Fruit fly (Drosophila melanogaster): ENCODE data around the gene CG10366.

CG10366 gene

dm6 chr2L:19579995-19580578 lies 3.9 kb upstream of the CG10366 start, which contains the start of gene Pmvk (continued):
- TF ChIP-seq tx (GFP tag; optimal IDR thresholded peaks at IDR 0.05) = no peak
- peak; percentile 1 for TF ChIP-seq kah (GFP tag; optimal IDR thresholded peaks at IDR 0.05)
- no peak for TF ChIP-seq ftz-f1 (GFP tag; optimal IDR thresholded peaks at IDR 0.05)
- TF ChIP-seq HLH4C (GFP tag; IDR thresholded peaks at IDR 0.05; ENCODE audit: partially characterized antibody) = peak; percentile 97

dm6 chr2L:19582185-19582584 lies 1.9 kb upstream of the CG10366 start, which contains the start of gene Hakai:
Gene Hakai (minus strand): TSS chr2L:19582474.
- TF ChIP-seq onecut (GFP tag; IDR thresholded peaks at IDR 0.05) (peak; percentile 41; the same call in 1 of the 2 replicates), Dek (tag; optimal IDR thresholded peaks at IDR 0.05) (no peak), CG10147 (GFP tag; optimal IDR thresholded peaks at IDR 0.05) (peak; percentile 42), CG34422 (GFP tag; IDR thresholded peaks at IDR 0.05) (peak; percentile 71; the same call in 1 of the 3 replicates), ttk (GFP tag; IDR thresholded peaks at IDR 0.05) (no peak), CG8765 (GFP tag; IDR thresholded peaks at IDR 0.05) (no peak), CG1603 (tag; optimal IDR thresholded peaks at IDR 0.05) (peak; percentile 45), dati (GFP tag; IDR thresholded peaks at IDR 0.05) (peak; percentile 20; the same call in 1 of the 2 replicates), Doc2 (GFP tag; IDR thresholded peaks at IDR 0.05) (no peak), Fer3 (tag; optimal IDR thresholded peaks at IDR 0.05) (peak; percentile 0), cas (GFP tag; IDR thresholded peaks at IDR 0.05) (peak; percentile 62; the same call in 1 of the 2 replicates), CG7745 (tag; optimal IDR thresholded peaks at IDR 0.05) (no peak), CG2129 (GFP tag; IDR thresholded peaks at IDR 0.05; ENCODE audit: partially characterized antibody) (no peak), CG7987 (GFP tag; optimal IDR thresholded peaks at IDR 0.05) (no peak), CG15011 (GFP tag; optimal IDR thresholded peaks at IDR 0.05) (no peak), CG4282 (GFP tag; optimal IDR thresholded peaks at IDR 0.05) (no peak), CG10543 (GFP tag; optimal IDR thresholded peaks at IDR 0.05) (peak; percentile 30), Optix (GFP tag; IDR thresholded peaks at IDR 0.05) (peak; percentile 46; the same call in 1 of the 3 replicates), Meics (GFP tag; optimal IDR thresholded peaks at IDR 0.05) (peak; percentile 18), Doc3 (GFP tag; IDR thresholded peaks at IDR 0.05; ENCODE audit: partially characterized antibody) (no peak), z (GFP tag; IDR thresholded peaks at IDR 0.05) (no peak), Max (GFP tag; optimal IDR thresholded peaks at IDR 0.05) (peak; percentile 46), H15 (GFP tag; IDR thresholded peaks at IDR 0.05) (no peak; the same call in 2 of the 3 replicates), insv (GFP tag; optimal IDR thresholded peaks at IDR 0.05) (no peak), CG18011 (GFP tag; optimal IDR thresholded peaks at IDR 0.05) (peak; percentile 27), CG10654 (GFP tag; optimal IDR thresholded peaks at IDR 0.05) (peak; percentile 53), maf-S (GFP tag; optimal IDR thresholded peaks at IDR 0.05) (peak; percentile 5), lmd (GFP tag; IDR thresholded peaks at IDR 0.05) (peak; percentile 63), CG6854 (GFP tag; optimal IDR thresholded peaks at IDR 0.05) (no peak), gcm (GFP tag; optimal IDR thresholded peaks at IDR 0.05) (peak; percentile 13), sr (GFP tag; IDR thresholded peaks at IDR 0.05) (no peak), Gug (GFP tag; IDR thresholded peaks at IDR 0.05) (peak; percentile 83), Jarid2 (GFP tag; optimal IDR thresholded peaks at IDR 0.05) (no peak), Blimp-1 (GFP tag; optimal IDR thresholded peaks at IDR 0.05) (peak; percentile 3), CG13424 (tag; optimal IDR thresholded peaks at IDR 0.05) (peak; percentile 51), Sry-β (GFP tag; optimal IDR thresholded peaks at IDR 0.05) (no peak), Sox100B (GFP tag; optimal IDR thresholded peaks at IDR 0.05) (no peak), CG17361 (GFP tag; IDR thresholded peaks at IDR 0.05) (peak; percentile 69), CG14860 (GFP tag; IDR thresholded peaks at IDR 0.05; ENCODE audit: partially characterized antibody) (0 out of 3 replicates have a peak, but pooled peaks have one; percentile 28), CG11456 (GFP tag; IDR thresholded peaks at IDR 0.05) (peak; percentile 67; the same call in 1 of the 3 replicates), CG17568 (GFP tag; optimal IDR thresholded peaks at IDR 0.05) (no peak), psq (GFP tag; optimal IDR thresholded peaks at IDR 0.05) (no peak), Side (GFP tag; optimal IDR thresholded peaks at IDR 0.05) (peak; percentile 51), eyg (GFP tag; optimal IDR thresholded peaks at IDR 0.05) (peak; percentile 58)

Measured in whole organism, embryonic.